Worm (Caenorhabditis elegans) whole organism, L3 larva: Measurements from ENCODE around the gene grd-6.
A peak's percentile ranks its signal among the peaks of the same experiment; 100 is the strongest.

Experiments used
- R02D3.7 ChIP-seq: fragments of 150-350 bp; optimal IDR thresholded peaks from 2 replicates; lab custom pipeline; 2014; ENCODE audit warnings: missing biosample characterization, missing genetic modification characterization
- aly-2 ChIP-seq: fragments of 150-350 bp; optimal IDR thresholded peaks from 2 replicates; lab custom pipeline; 2014; ENCODE audit warnings: missing biosample characterization, missing genetic modification characterization
- ama-1 ChIP-seq: fragments of 150-350 bp; optimal IDR thresholded peaks from 2 replicates; lab custom pipeline; 2018
- ceh-16 ChIP-seq: sonication (generic microtip); optimal IDR thresholded peaks from 2 replicates; lab custom pipeline; 2017; ENCODE audit warnings: missing biosample characterization, missing genetic modification characterization
- ceh-82 ChIP-seq: fragments of 150-350 bp; optimal IDR thresholded peaks from 2 replicates; lab custom pipeline; 2014; ENCODE audit warnings: missing biosample characterization, missing genetic modification characterization
- egl-5 ChIP-seq: fragments of 150-350 bp; optimal IDR thresholded peaks from 2 replicates; lab custom pipeline; 2017; ENCODE audit warnings: missing biosample characterization, missing genetic modification reagents, missing genetic modification characterization, inconsistent platforms
- elt-1 ChIP-seq: fragments of 150-350 bp; optimal IDR thresholded peaks from 2 replicates; lab custom pipeline; 2014; ENCODE audit warnings: missing biosample characterization, missing genetic modification characterization
- elt-2 ChIP-seq: sonication (generic microtip); optimal IDR thresholded peaks from 2 replicates; lab custom pipeline; 2016; ENCODE audit warnings: missing genetic modification reagents, mild to moderate bottlenecking, missing genetic modification characterization, missing compliant biosample characterization
- elt-3 ChIP-seq, 3 experiments: fragments of 150-350 bp in 1 of 3; sonication (generic microtip) in 2 of 3; optimal IDR thresholded peaks; 2 replicates in 2 of 3; 4 replicates in 1 of 3; lab custom pipeline; 2014 to 2017; ENCODE audit warnings: missing biosample characterization in 3 of 3, missing genetic modification characterization in 3 of 3
- eor-1 ChIP-seq, 2 experiments: fragments of 150-350 bp; optimal IDR thresholded peaks; 2 replicates each; lab custom pipeline; 2014 to 2018; ENCODE audit warnings: missing biosample characterization in 2 of 2, missing genetic modification characterization in 2 of 2
- fkh-10 ChIP-seq: sonication (generic microtip); optimal IDR thresholded peaks from 2 replicates; lab custom pipeline; 2017; ENCODE audit warnings: missing biosample characterization, missing genetic modification reagents, missing genetic modification characterization
- fkh-2 ChIP-seq: fragments of 150-350 bp; optimal IDR thresholded peaks from 2 replicates; lab custom pipeline; 2014; ENCODE audit warnings: missing biosample characterization, missing genetic modification reagents, missing genetic modification characterization
- fos-1 ChIP-seq: fragments of 150-350 bp; optimal IDR thresholded peaks from 2 replicates; lab custom pipeline; 2014; ENCODE audit warnings: missing biosample characterization, missing genetic modification characterization
- jun-1 ChIP-seq: fragments of 150-350 bp; optimal IDR thresholded peaks from 2 replicates; lab custom pipeline; 2014; ENCODE audit warnings: missing biosample characterization, missing genetic modification reagents, missing genetic modification characterization
- lin-39 ChIP-seq: fragments of 150-350 bp; optimal IDR thresholded peaks from 2 replicates; lab custom pipeline; 2018; ENCODE audit warnings: missing biosample characterization, missing genetic modification reagents, missing genetic modification characterization
- lsy-12 ChIP-seq: sonication (generic microtip); optimal IDR thresholded peaks from 2 replicates; lab custom pipeline; 2016; ENCODE audit warnings: mild to moderate bottlenecking, missing genetic modification characterization, missing compliant biosample characterization
- mdl-1 ChIP-seq: fragments of 150-350 bp; optimal IDR thresholded peaks from 2 replicates; lab custom pipeline; 2014; ENCODE audit warnings: missing biosample characterization, missing genetic modification characterization
- mml-1 ChIP-seq: fragments of 150-350 bp; sonication (generic microtip); optimal IDR thresholded peaks from 3 replicates; lab custom pipeline; 2014; ENCODE audit warnings: missing biosample characterization, missing genetic modification characterization
- nfya-1 ChIP-seq: sonication (generic microtip); optimal IDR thresholded peaks from 2 replicates; lab custom pipeline; 2017; ENCODE audit warnings: missing genetic modification characterization, mild to moderate bottlenecking, missing compliant biosample characterization, antibody characterized with exemption, moderate library complexity; ENCODE audit not compliant: insufficient read depth
- nhr-11 ChIP-seq: fragments of 150-350 bp; optimal IDR thresholded peaks from 2 replicates; lab custom pipeline; 2014; ENCODE audit warnings: missing biosample characterization, missing genetic modification characterization
- nhr-237 ChIP-seq: fragments of 150-350 bp; optimal IDR thresholded peaks from 2 replicates; lab custom pipeline; 2014; ENCODE audit warnings: missing biosample characterization, missing genetic modification characterization
- nhr-25 ChIP-seq: sonication (generic microtip); optimal IDR thresholded peaks from 2 replicates; lab custom pipeline; 2017; ENCODE audit warnings: missing biosample characterization, missing genetic modification characterization
- nhr-28 ChIP-seq: fragments of 150-350 bp; optimal IDR thresholded peaks from 2 replicates; lab custom pipeline; 2014; ENCODE audit warnings: missing biosample characterization, missing genetic modification characterization
- nhr-76 ChIP-seq: fragments of 150-350 bp; sonication (generic microtip); optimal IDR thresholded peaks from 5 replicates; lab custom pipeline; 2014; ENCODE audit warnings: missing biosample characterization, missing genetic modification characterization
- nhr-77 ChIP-seq: fragments of 150-350 bp; optimal IDR thresholded peaks from 2 replicates; lab custom pipeline; 2014; ENCODE audit warnings: missing biosample characterization, missing genetic modification characterization
- pha-4 ChIP-seq: fragments of 150-350 bp; optimal IDR thresholded peaks from 2 replicates; lab custom pipeline; 2014; ENCODE audit warnings: missing biosample characterization, missing genetic modification reagents, missing genetic modification characterization
- pqm-1 ChIP-seq: fragments of 150-350 bp; optimal IDR thresholded peaks from 2 replicates; lab custom pipeline; 2017; ENCODE audit warnings: missing biosample characterization, missing genetic modification characterization, inconsistent platforms
- skn-1 ChIP-seq: fragments of 150-350 bp; optimal IDR thresholded peaks from 2 replicates; lab custom pipeline; 2014; ENCODE audit warnings: missing biosample characterization, missing genetic modification characterization
- snpc-4 ChIP-seq: fragments of 150-350 bp; optimal IDR thresholded peaks from 2 replicates; lab custom pipeline; 2014; ENCODE audit warnings: missing biosample characterization, missing genetic modification characterization
- tbx-2 ChIP-seq: sonication (generic microtip); optimal IDR thresholded peaks from 2 replicates; lab custom pipeline; 2016; ENCODE audit warnings: mild to moderate bottlenecking, missing genetic modification characterization, missing compliant biosample characterization
- ztf-4 ChIP-seq: fragments of 150-350 bp; optimal IDR thresholded peaks from 2 replicates; lab custom pipeline; 2014; ENCODE audit warnings: missing biosample characterization, missing genetic modification characterization

Gene grd-6

DNA sequence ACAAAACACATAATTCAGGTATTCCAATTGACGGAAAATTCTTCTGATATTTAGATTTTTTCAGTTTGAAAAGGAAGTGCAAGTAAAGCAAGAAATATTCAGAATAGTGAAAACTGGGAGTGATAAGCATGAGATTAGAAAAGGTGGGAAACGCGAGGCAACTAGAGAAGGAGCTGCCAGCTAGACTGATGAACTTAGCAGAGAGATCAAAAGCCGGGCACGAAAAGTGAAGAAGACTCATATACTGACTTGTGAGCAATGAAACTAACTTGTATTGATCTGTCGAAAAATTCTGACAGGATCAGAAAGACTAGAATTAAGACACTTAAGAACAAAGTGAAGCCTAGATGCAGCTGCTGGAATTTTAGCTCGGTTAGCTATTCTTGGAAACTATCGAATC, 39.8 kb downstream of the grd-6 start, which contains the start of gene nhr-36:
Gene nhr-36, minus strand, starts transcription at position 101 of the 400 bp plus-strand sequence.
- TF ChIP-seq R02D3.7 = no peak
- no peak for TF ChIP-seq nhr-237 (tag; lab: Kevin White, UChicago)
- TF ChIP-seq nfya-1 (tag; lab: Kevin White, UChicago) = no peak
- no peak for TF ChIP-seq ama-1
- TF ChIP-seq fkh-10 (GFP tag; lab: Kevin White, UChicago) = no peak
- no peak for TF ChIP-seq nhr-76 (tag; lab: Kevin White, UChicago)
- no peak for TF ChIP-seq mdl-1 (tag; lab: Kevin White, UChicago)

DNA sequence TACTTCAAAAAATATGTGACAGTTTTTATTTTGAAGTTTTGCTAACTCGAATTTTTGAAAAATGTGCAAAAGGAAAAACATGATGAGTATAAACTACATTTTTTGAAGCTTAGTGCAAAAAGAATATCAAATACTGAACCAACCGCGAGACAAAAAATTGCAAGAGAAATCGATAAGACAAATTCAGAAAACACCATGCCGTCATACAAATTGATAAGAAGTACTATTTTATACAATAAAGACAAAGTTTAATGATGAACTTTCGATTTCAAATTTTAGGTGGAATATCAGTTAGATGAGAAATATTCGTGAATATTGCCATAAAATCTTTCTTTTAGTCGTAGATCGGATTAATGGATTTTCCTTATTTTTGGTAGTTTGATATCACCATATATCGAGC, 41.0 kb downstream of the grd-6 start:
- peak; percentile 50 for TF ChIP-seq elt-2 (tag; lab: Kevin White, UChicago)
- TF ChIP-seq jun-1 = no peak
- TF ChIP-seq pqm-1 = peak; percentile 70

DNA sequence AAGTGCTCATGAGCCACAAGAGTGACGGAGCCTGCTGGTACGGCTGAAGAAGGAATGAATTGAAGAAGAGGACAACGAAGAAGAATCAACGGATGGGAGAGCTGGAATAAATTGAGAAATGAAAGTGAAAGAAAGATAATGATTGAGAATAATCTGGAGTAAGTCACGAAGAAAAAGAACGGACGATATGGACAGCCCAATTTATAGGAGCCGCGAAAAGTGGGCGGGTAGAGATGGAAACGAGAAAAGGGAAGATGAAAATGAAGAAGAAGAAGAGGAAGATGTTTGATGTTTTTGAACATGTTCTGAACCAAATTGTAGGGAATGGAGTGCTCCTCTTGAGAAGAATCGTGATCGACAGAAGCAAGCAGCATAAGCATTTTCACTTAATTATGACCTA, 44.7 kb downstream of the grd-6 start, which contains the start of gene slc-17.7:
Gene slc-17.7, minus strand, starts transcription at position 101 of the 400 bp plus-strand sequence.
- TF ChIP-seq ceh-82 (tag; lab: Kevin White, UChicago) (no peak), nhr-77 (no peak), elt-2 (tag; lab: Kevin White, UChicago) (no peak), egl-5 (tag; lab: Kevin White, UChicago) (no peak), skn-1 (no peak)

DNA sequence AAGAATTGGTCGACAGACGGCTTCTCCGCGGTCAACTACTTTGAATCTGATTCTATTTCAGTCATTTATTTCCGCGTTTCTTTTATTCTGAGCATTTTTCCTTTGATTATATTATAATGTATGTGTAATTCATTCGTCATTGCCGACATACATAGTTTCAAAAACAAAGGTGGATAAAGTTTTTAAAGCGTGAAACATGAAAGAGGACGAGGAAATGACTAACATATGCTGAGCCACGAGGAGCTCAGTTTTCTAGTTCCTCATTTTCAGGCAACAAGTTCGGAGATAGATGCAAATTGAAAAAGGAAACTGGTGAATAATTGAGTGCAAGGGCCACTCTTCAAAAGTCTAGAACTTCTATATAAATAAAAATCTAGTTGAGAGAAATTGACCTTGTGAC, 46.5 kb downstream of the grd-6 start:
- no peak for TF ChIP-seq snpc-4 (tag; lab: Kevin White, UChicago)
- no peak for TF ChIP-seq ceh-16 (tag; lab: Kevin White, UChicago)
- no peak for TF ChIP-seq nhr-28 (tag; lab: Kevin White, UChicago)
- TF ChIP-seq fos-1 (tag; lab: Kevin White, UChicago) = no peak

DNA sequence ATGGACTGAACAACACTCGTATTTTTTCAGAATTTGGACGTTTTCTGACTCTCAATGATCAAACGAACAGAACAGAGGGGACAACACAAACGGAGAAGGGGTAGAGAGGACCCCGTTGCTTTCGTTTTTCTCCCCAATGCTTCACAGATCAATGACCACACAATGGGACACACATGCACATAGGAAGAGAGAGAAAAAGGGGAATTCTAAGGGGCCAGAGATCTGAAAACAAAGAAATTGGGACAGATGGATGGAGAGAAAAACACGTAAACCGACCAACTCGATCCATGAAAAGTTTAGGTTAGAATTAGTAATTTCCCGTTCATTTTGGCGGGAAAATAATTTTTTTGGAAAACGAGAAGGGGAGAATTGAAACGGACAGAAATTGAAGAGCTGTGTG, 48.8 kb downstream of the grd-6 start:
- no peak for TF ChIP-seq lsy-12 (tag; lab: Kevin White, UChicago)
- TF ChIP-seq nfya-1 (tag; lab: Kevin White, UChicago) = peak; percentile 34

DNA sequence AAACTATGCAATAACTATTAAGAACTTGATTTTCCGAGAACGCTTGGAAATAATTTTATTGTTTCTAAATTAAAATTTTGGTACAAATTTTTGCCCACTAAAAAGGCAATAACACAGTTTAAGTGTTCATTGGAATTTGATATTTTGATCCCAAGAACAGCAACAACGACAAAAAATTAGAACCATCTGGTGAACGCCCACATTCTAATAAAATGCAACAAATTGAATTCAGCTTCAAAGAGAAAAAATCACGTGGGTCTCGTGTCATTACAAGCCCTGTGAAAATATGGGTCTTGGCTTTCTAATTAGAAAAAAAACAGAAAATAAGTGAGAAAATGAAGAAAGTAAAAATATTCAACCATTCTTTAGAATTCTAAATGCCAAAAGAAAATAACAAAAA, 50.2 kb downstream of the grd-6 start:
- no peak for TF ChIP-seq tbx-2
- no peak for TF ChIP-seq pqm-1
- TF ChIP-seq eor-1 (tag; optimal IDR thresholded peaks at IDR 0.05; lab: Kevin White, UChicago) = no peak
- no peak for TF ChIP-seq nhr-25
- TF ChIP-seq jun-1 = no peak
- TF ChIP-seq snpc-4 (tag; lab: Kevin White, UChicago) = no peak
- no peak for TF ChIP-seq fkh-2 (tag; lab: Kevin White, UChicago)
- TF ChIP-seq aly-2 (tag; lab: Kevin White, UChicago) = no peak
- TF ChIP-seq nhr-76 (tag; lab: Kevin White, UChicago) = no peak

DNA sequence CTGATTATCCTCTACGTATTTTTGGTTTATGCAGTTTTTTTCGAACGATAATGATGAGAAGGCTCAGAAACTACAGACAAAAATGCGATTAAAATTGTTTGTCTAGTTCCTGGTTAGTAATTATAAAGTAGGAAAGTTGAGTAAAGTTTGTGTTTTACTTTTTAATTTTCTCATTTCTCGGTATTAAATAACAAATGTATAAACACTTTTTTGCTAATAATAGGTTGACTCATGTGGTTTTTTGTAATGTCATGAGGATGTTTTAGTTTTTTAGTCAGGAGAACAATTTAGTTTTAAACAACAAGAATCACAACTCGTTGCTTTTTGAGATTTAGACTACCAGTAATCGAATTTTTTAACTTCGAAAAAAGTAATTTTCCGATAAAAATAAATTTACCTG, 51.0 kb downstream of the grd-6 start:
- TF ChIP-seq mdl-1 (tag; lab: Kevin White, UChicago) (no peak), nhr-11 (tag; lab: Kevin White, UChicago) (no peak), pqm-1 (no peak), lin-39 (tag; lab: Kevin White, UChicago) (no peak), pha-4 (tag; lab: Kevin White, UChicago) (no peak), mml-1 (no peak), elt-1 (tag; lab: Kevin White, UChicago) (no peak), elt-3 (tag; optimal IDR thresholded peaks at IDR 0.05; lab: Kevin White, UChicago) (no peak), nhr-77 (no peak), R02D3.7 (no peak), nhr-25 (no peak), ztf-4 (tag; lab: Kevin White, UChicago) (no peak)
